Fruit fly (Drosophila melanogaster): ENCODE measurements around the gene Or33c.

Gene Or33c

DNA sequence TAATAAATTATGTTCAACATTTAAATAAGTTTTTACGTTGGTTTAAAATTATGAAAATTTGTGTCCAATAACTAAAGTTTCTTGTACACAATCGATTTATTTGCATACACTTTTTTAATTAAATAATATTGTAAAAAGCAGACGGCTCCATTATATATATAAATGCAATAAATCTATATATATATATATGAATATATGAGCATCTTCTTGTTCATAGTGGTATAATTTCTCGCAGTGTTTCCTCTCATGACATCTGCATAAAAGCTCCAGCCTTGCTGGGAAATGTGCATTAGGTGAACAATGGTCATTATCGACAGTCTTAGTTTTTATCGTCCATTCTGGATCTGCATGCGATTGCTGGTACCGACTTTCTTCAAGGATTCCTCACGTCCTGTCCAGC lies at the start of gene Or33c:
TSS of gene Or33c (plus strand) at position 301 of the 400 bp plus-strand sequence.
- TF ChIP-seq noc (tag; optimal IDR thresholded peaks at IDR 0.05), result no peak

dm6 chr2L:11893269-11893668 lies 44.5 kb upstream of the Or33c start:
- TF ChIP-seq noc (tag; optimal IDR thresholded peaks at IDR 0.05), result no peak

- no peak for TF ChIP-seq noc (tag; optimal IDR thresholded peaks at IDR 0.05)
Observed at dm6 chr2L:11902483-11902882, 35.3 kb upstream of the Or33c start.

dm6 chr2L:11903335-11903734 lies 34.4 kb upstream of the Or33c start:
- no peak for TF ChIP-seq noc (tag; optimal IDR thresholded peaks at IDR 0.05)

DNA sequence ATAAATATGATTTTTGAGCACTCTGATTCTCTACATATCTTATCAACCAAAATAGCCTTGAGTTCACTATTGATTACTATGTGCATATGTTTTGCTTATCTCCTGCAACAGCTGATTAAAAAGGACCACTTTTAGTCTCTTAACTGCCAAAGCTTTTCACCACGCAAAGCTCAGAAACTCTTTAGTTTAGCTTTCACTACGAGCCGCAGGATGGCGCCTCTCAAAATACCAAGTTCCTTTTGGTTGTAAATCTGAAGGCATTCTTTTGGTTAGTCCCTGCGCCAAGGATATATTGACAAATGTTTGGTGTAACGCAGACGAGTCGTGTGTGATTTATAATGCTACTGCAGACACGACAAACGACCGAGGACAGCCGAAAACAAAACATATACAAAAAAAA lies 33.6 kb upstream of the Or33c start:
- TF ChIP-seq noc (tag; optimal IDR thresholded peaks at IDR 0.05), result no peak

- TF ChIP-seq noc (tag; optimal IDR thresholded peaks at IDR 0.05), result no peak
Observed at dm6 chr2L:11928464-11928863, 9.3 kb upstream of the Or33c start, which contains the start of gene Pde1c. Pde1c (minus strand) TSS chr2L:11928572.

DNA sequence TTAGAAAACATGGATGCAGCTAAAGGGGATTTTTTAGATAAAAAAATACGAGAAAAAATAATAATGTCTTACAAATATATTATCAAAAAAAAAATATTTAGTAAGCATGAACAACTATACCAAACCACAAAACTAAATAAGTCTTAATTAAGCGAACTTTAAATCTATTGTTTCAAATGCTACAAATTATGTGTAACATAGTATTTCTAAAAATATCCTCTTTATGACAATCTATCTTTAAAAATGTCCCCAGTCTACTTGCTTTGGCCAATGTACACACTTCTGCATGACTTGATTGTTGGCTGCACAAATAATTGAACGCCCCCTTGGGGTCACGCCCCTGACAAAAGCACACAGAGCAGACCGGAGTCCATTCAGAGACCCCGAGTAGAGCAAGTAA lies 6.2 kb upstream of the Or33c start:
- TF ChIP-seq noc (tag; optimal IDR thresholded peaks at IDR 0.05), result no peak

- no peak for TF ChIP-seq noc (tag; optimal IDR thresholded peaks at IDR 0.05)
Observed at dm6 chr2L:11934205-11934604, 3.6 kb upstream of the Or33c start, which contains the start of gene Or33a. Or33a (plus strand) TSS chr2L:11934505.

- TF ChIP-seq noc (tag; optimal IDR thresholded peaks at IDR 0.05), result no peak
Observed at dm6 chr2L:11935881-11936280, 1.9 kb upstream of the Or33c start, which contains the start of gene Or33b. Or33b (plus strand) TSS chr2L:11936181.

DNA sequence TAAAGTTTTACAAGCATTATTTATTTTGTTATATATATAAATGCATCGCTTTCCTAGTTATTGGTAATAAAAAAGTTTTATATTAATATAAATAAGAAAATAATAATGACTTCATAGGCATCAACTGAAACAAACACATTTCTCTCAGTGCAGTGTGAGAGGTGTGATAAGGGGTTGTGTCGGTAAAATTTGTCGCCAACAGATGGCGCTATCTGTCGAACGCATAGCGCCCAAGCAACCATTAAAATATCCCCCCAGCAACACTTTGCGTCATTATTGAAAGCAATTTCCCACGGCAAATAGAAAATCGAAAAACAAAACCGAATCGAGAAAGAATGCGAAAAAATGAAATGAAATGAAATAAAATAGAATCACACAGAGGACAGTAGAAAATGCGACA lies 2.9 kb downstream of the Or33c start:
- TF ChIP-seq noc (tag; optimal IDR thresholded peaks at IDR 0.05), result no peak

dm6 chr2L:11942265-11942664 lies 4.5 kb downstream of the Or33c start:
- TF ChIP-seq noc (tag; optimal IDR thresholded peaks at IDR 0.05), result no peak

- no peak for TF ChIP-seq noc (tag; optimal IDR thresholded peaks at IDR 0.05)
Observed at dm6 chr2L:11942826-11943225, 5.1 kb downstream of the Or33c start.

- no peak for TF ChIP-seq noc (tag; optimal IDR thresholded peaks at IDR 0.05)
Observed at dm6 chr2L:11943829-11944228, 6.1 kb downstream of the Or33c start, which contains the start of gene Crys. Crys (plus strand) TSS chr2L:11944129.

DNA sequence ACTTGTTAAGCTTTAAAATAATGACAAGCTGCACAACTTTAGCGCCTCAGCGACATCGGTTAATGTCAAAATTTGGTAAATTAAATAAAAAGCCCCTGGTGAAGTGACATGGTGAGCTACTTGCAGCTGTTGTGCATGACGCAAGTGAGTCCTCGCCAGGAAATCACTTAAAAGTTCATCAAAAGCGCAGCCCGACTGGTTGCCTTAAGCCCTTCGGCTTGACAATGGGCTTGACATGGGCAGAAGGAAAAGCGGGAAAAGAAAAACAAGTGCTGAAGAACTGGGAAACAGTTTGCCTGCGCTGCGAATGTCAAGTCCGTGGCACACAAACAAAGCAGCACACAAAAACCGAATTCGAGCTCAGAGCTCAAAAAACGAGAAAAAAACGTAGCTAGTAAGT lies 9.9 kb downstream of the Or33c start, which contains the start of gene CG16964:
TSS of gene CG16964 (plus strand) at position 301 of the 400 bp plus-strand sequence.
- TF ChIP-seq noc (tag; optimal IDR thresholded peaks at IDR 0.05), result no peak

dm6 chr2L:11948479-11948878 lies 10.7 kb downstream of the Or33c start:
- no peak for TF ChIP-seq noc (tag; optimal IDR thresholded peaks at IDR 0.05)

DNA sequence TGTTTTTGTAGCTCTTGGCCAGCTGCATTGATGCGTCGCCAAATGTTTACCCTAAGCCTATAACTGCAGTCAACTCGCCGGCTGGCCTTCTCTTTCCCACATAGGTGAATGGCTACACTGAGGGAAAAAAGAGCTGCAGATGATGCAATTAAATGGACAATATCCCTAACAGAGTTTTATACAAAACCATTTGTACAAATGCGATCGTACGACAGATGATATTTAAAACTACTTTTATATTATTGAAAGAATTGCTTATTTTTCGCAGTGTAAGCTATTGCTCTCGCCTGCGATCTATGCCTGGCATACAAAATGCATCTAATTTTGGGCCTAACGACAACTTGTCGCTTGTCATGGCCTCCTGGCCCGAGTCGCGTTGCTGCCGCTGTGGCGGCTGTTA lies 12.1 kb downstream of the Or33c start:
- TF ChIP-seq noc (tag; optimal IDR thresholded peaks at IDR 0.05), result no peak

DNA sequence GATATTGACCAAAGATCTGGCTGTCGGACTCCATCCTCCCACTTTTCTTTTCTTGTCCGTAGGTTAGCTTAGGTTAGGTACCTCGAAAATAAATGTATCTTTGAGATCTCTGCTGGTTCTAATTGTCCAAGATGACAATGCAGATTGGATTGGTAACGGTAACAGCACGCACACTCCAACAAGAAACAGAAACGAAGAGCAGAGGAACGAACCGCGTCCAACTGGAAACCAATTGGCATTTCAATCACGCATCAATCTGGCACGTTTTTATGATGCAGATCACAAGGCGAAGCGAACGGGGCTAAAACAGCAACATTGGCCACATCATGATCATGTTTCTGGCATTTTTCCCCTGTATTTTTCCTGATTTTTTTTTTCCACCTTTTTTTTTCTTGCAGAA lies 18.1 kb downstream of the Or33c start:
- no peak for TF ChIP-seq noc (tag; optimal IDR thresholded peaks at IDR 0.05)

DNA sequence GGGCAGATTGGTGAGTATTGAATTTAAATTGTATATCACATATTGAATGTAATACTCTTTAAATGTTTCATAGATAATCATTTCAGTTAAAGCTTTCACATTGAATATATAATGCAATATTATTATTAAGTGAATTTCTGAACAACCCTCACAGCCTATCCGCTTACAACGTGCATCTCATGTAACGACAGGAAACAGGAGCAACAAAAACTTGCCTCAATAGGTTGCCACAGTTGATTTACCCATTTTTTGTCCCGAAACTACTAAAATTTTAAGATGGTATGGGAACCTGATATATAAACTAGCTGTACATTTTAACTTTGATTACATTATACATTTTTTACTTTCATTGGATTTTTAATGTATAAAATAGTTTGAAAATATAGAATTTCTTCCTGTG lies 21.0 kb downstream of the Or33c start:
- no peak for TF ChIP-seq noc (tag; optimal IDR thresholded peaks at IDR 0.05)

Data from whole organism, larva.